Worm (Caenorhabditis elegans) whole organism, L1 larva: Measurements from ENCODE around the gene T10H10.2.
A peak's percentile ranks its signal among the peaks of the same experiment; 100 is the strongest.

Source experiments
- C16A3.4 ChIP-seq: fragments of 150-350 bp; optimal IDR thresholded peaks from 2 replicates; lab custom pipeline; 2014; ENCODE audit warnings: missing biosample characterization, missing genetic modification characterization
- Y116A8C.19 ChIP-seq: sonication (generic microtip); optimal IDR thresholded peaks from 2 replicates; lab custom pipeline; 2016; ENCODE audit warnings: missing compliant biosample characterization, missing genetic modification characterization, borderline replicate concordance
- aha-1 ChIP-seq: fragments of 150-350 bp; optimal IDR thresholded peaks from 2 replicates; lab custom pipeline; 2014; ENCODE audit warnings: missing biosample characterization, missing genetic modification characterization
- blmp-1 ChIP-seq: fragments of 150-350 bp; optimal IDR thresholded peaks from 2 replicates; lab custom pipeline; 2014; ENCODE audit warnings: missing biosample characterization, missing genetic modification characterization
- ceh-63 ChIP-seq: fragments of 200-800 bp; sonication (Bioruptor generic); optimal IDR thresholded peaks from 2 replicates; lab custom pipeline; 2018; ENCODE audit warnings: mild to moderate bottlenecking, missing genetic modification characterization, missing compliant biosample characterization
- ceh-82 ChIP-seq, 3 experiments: fragments of 150-350 bp in 1 of 3; sonication (generic microtip) in 2 of 3; optimal IDR thresholded peaks; 2 replicates each; lab custom pipeline; 2014 to 2017; ENCODE audit warnings: missing biosample characterization in 3 of 3, missing genetic modification characterization in 3 of 3
- ceh-88 ChIP-seq: fragments of 200-800 bp; sonication (Bioruptor generic); IDR thresholded peaks from 2 replicates; pipeline ENCODE4 v1.3.6; 2022; ENCODE audit warnings: missing genetic modification characterization, missing compliant biosample characterization
- efl-1 ChIP-seq, 4 experiments: fragments of 150-350 bp; optimal IDR thresholded peaks in 3 of 4; peaks in 1 of 4; 1 replicate in 1 of 4; 2 replicates in 3 of 4; lab custom pipeline; 2014; ENCODE audit warnings: missing biosample characterization in 2 of 4, missing genetic modification characterization in 2 of 4, missing genetic modification reagents in 2 of 4
- egl-13 ChIP-seq: sonication (generic microtip); optimal IDR thresholded peaks from 2 replicates; lab custom pipeline; 2016; ENCODE audit warnings: missing genotype, missing genetic modification reagents, missing genetic modification characterization, missing compliant biosample characterization
- ets-5 ChIP-seq: fragments of 200-800 bp; sonication (Bioruptor generic); IDR thresholded peaks from 2 replicates; pipeline ENCODE4 v1.3.6; 2022; ENCODE audit warnings: missing genetic modification characterization, missing compliant biosample characterization
- fkh-4 ChIP-seq: sonication (generic microtip); optimal IDR thresholded peaks from 2 replicates; lab custom pipeline; 2016; ENCODE audit warnings: missing compliant biosample characterization, missing genetic modification characterization, borderline replicate concordance
- isw-1 ChIP-seq: fragments of 200-800 bp; sonication (Bioruptor generic); IDR thresholded peaks from 2 replicates; pipeline ENCODE4 v1.3.6; 2022; ENCODE audit warnings: missing genetic modification characterization, missing compliant biosample characterization
- lin-14 ChIP-seq: fragments of 200-800 bp; sonication (Bioruptor generic); optimal IDR thresholded peaks from 2 replicates; lab custom pipeline; 2018; ENCODE audit warnings: mild to moderate bottlenecking, missing genetic modification characterization, moderate library complexity, missing compliant biosample characterization
- lin-15B ChIP-seq: fragments of 150-350 bp; sonication (generic microtip); optimal IDR thresholded peaks from 3 replicates; lab custom pipeline; 2014; ENCODE audit warnings: missing biosample characterization, missing genetic modification characterization
- lin-35 ChIP-seq, 2 experiments: fragments of 150-350 bp; optimal IDR thresholded peaks; 2 replicates each; lab custom pipeline; 2014; ENCODE audit warnings: missing biosample characterization in 2 of 2, missing genetic modification characterization in 2 of 2, missing genetic modification reagents in 2 of 2
- lsy-2 ChIP-seq, 2 experiments: fragments of 150-350 bp; optimal IDR thresholded peaks; 2 replicates each; lab custom pipeline; 2014; ENCODE audit warnings: missing biosample characterization in 2 of 2, missing genetic modification characterization in 2 of 2
- mdl-1 ChIP-seq, 2 experiments: fragments of 150-350 bp; optimal IDR thresholded peaks; 2 replicates each; lab custom pipeline; 2014 to 2017; ENCODE audit warnings: missing biosample characterization in 2 of 2, missing genetic modification characterization in 2 of 2, inconsistent platforms in 1 of 2
- mep-1 ChIP-seq: fragments of 150-350 bp; optimal IDR thresholded peaks from 2 replicates; lab custom pipeline; 2014; ENCODE audit warnings: missing biosample characterization, missing genetic modification characterization
- nhr-19 ChIP-seq: fragments of 200-800 bp; sonication (Bioruptor generic); conservative IDR thresholded peaks from 2 replicates; pipeline ENCODE4 v1.3.6; 2022; ENCODE audit warnings: missing genetic modification characterization, missing compliant biosample characterization
- nhr-237 ChIP-seq: fragments of 150-350 bp; optimal IDR thresholded peaks from 2 replicates; lab custom pipeline; 2014; ENCODE audit warnings: missing biosample characterization, missing genetic modification characterization
- nhr-28 ChIP-seq: fragments of 150-350 bp; optimal IDR thresholded peaks from 2 replicates; lab custom pipeline; 2014; ENCODE audit warnings: missing biosample characterization, missing genetic modification characterization
- nhr-76 ChIP-seq: sonication (generic microtip); optimal IDR thresholded peaks from 2 replicates; lab custom pipeline; 2017; ENCODE audit warnings: missing biosample characterization, missing genetic modification characterization
- nhr-90 ChIP-seq: sonication (generic microtip); optimal IDR thresholded peaks from 2 replicates; lab custom pipeline; 2016; ENCODE audit warnings: mild to moderate bottlenecking, missing genetic modification characterization, missing compliant biosample characterization; ENCODE audit not compliant: poor library complexity
- pag-3 ChIP-seq: sonication (generic microtip); optimal IDR thresholded peaks from 2 replicates; lab custom pipeline; 2017; ENCODE audit warnings: missing genetic modification characterization, mild to moderate bottlenecking, missing compliant biosample characterization, antibody characterized with exemption, borderline replicate concordance; ENCODE audit not compliant: insufficient read depth
- rnt-1 ChIP-seq: sonication (generic microtip); optimal IDR thresholded peaks from 2 replicates; lab custom pipeline; 2016; ENCODE audit warnings: mild to moderate bottlenecking, missing genetic modification characterization, moderate library complexity, missing compliant biosample characterization
- skn-1 ChIP-seq: fragments of 150-350 bp; optimal IDR thresholded peaks from 2 replicates; lab custom pipeline; 2014; ENCODE audit warnings: missing biosample characterization, missing genetic modification characterization
- sptf-1 ChIP-seq: fragments of 150-350 bp; optimal IDR thresholded peaks from 2 replicates; lab custom pipeline; 2014; ENCODE audit warnings: missing biosample characterization, missing genetic modification characterization
- sup-37 ChIP-seq: fragments of 200-800 bp; sonication (Bioruptor generic); optimal IDR thresholded peaks from 2 replicates; lab custom pipeline; 2018; ENCODE audit warnings: mild to moderate bottlenecking, missing genetic modification characterization, missing compliant biosample characterization
- swsn-7 ChIP-seq: sonication (generic microtip); optimal IDR thresholded peaks from 2 replicates; lab custom pipeline; 2016; ENCODE audit warnings: missing genetic modification characterization, missing compliant biosample characterization
- tbx-2 ChIP-seq: sonication (generic microtip); optimal IDR thresholded peaks from 2 replicates; lab custom pipeline; 2016; ENCODE audit warnings: missing genetic modification characterization, missing compliant biosample characterization
- unc-130 ChIP-seq: fragments of 150-350 bp; optimal IDR thresholded peaks from 2 replicates; lab custom pipeline; 2017; ENCODE audit warnings: missing biosample characterization, missing genetic modification characterization, inconsistent platforms
- unc-30 ChIP-seq: sonication (generic microtip); optimal IDR thresholded peaks from 2 replicates; lab custom pipeline; 2017; ENCODE audit warnings: missing biosample characterization, missing genetic modification characterization
- unc-86 ChIP-seq: sonication (generic microtip); optimal IDR thresholded peaks from 2 replicates; lab custom pipeline; 2016; ENCODE audit warnings: missing genetic modification characterization, missing compliant biosample characterization
- unc-98 ChIP-seq: fragments of 200-800 bp; sonication (Bioruptor generic); IDR thresholded peaks from 2 replicates; pipeline ENCODE4 v1.3.6; 2022; ENCODE audit warnings: missing genetic modification characterization, missing compliant biosample characterization
- zip-4 ChIP-seq: fragments of 200-800 bp; sonication (Bioruptor generic); optimal IDR thresholded peaks from 2 replicates; lab custom pipeline; 2018; ENCODE audit warnings: mild to moderate bottlenecking, missing genetic modification characterization, moderate library complexity, missing compliant biosample characterization
- ztf-11 ChIP-seq, 2 experiments: sonication (generic microtip); optimal IDR thresholded peaks; 2 replicates each; lab custom pipeline; 2016 to 2017; ENCODE audit warnings: missing genetic modification characterization in 2 of 2, missing biosample characterization in 1 of 2, missing compliant biosample characterization in 1 of 2
- ztf-4 ChIP-seq: fragments of 150-350 bp; optimal IDR thresholded peaks from 2 replicates; lab custom pipeline; 2014; ENCODE audit warnings: missing biosample characterization, missing genetic modification characterization

Gene T10H10.2

ce11 chrX:2294198-2294800 is at the start of gene T10H10.2:
Gene T10H10.2 (plus strand): TSS chrX:2294750.
- TF ChIP-seq blmp-1 (tag; lab: Kevin White, UChicago): peak; percentile 51
- TF ChIP-seq ztf-4 (tag; lab: Kevin White, UChicago): no peak

- TF ChIP-seq nhr-90 (tag; lab: Kevin White, UChicago) (no peak), mdl-1 (tag; optimal IDR thresholded peaks at IDR 0.05; lab: Kevin White, UChicago) (no peak), Y116A8C.19 (tag; lab: Kevin White, UChicago) (no peak), egl-13 (tag; lab: Kevin White, UChicago) (no peak), fkh-4 (tag; lab: Kevin White, UChicago) (no peak), unc-86 (no peak), pag-3 (no peak), nhr-237 (tag; lab: Kevin White, UChicago) (no peak), ceh-88 (GFP tag; lab: Robert Waterston, UW) (no peak), unc-130 (tag; lab: Kevin White, UChicago) (no peak), ets-5 (no peak), tbx-2 (tag; lab: Kevin White, UChicago) (no peak), aha-1 (tag; lab: Kevin White, UChicago) (no peak), mep-1 (no peak), ceh-63 (GFP tag; lab: Kevin White, UChicago) (no peak), unc-30 (tag; lab: Kevin White, UChicago) (no peak), isw-1 (GFP tag; lab: Robert Waterston, UW) (no peak), C16A3.4 (tag; lab: Kevin White, UChicago) (no peak)
Observed at ce11 chrX:2246908-2247307, 47.6 kb upstream of the T10H10.2 start, which contains the start of gene AH9.1. Gene AH9.1 (minus strand): TSS chrX:2247008.

- TF ChIP-seq nhr-76 (tag; lab: Kevin White, UChicago) (no peak), swsn-7 (no peak), lin-15B (tag; lab: Kevin White, UChicago) (no peak), sup-37 (GFP tag; lab: Kevin White, UChicago) (no peak), unc-98 (GFP tag; lab: Robert Waterston, UW) (no peak), lsy-2 (tag; optimal IDR thresholded peaks at IDR 0.05; lab: Kevin White, UChicago) (no peak), efl-1 (optimal IDR thresholded peaks at IDR 0.05; lab: Kevin White, UChicago) (no peak), efl-1 (GFP tag; optimal IDR thresholded peaks at IDR 0.05 in 1 of 2; lab: Kevin White, UChicago) (no peak), lin-35 (GFP tag; optimal IDR thresholded peaks at IDR 0.05; lab: Kevin White, UChicago) (no peak), rnt-1 (tag; lab: Kevin White, UChicago) (no peak), ztf-4 (tag; lab: Kevin White, UChicago) (no peak), ceh-82 (tag; optimal IDR thresholded peaks at IDR 0.05; lab: Kevin White, UChicago) (no peak), ztf-11 (tag; optimal IDR thresholded peaks at IDR 0.05; lab: Kevin White, UChicago) (no peak), nhr-19 (GFP tag; lab: Robert Waterston, UW) (no peak), zip-4 (GFP tag; lab: Kevin White, UChicago) (no peak)
Observed at ce11 chrX:2258001-2258400, 36.5 kb upstream of the T10H10.2 start, which contains the start of gene crn-4. Gene crn-4 (minus strand): TSS chrX:2258101.

DNA sequence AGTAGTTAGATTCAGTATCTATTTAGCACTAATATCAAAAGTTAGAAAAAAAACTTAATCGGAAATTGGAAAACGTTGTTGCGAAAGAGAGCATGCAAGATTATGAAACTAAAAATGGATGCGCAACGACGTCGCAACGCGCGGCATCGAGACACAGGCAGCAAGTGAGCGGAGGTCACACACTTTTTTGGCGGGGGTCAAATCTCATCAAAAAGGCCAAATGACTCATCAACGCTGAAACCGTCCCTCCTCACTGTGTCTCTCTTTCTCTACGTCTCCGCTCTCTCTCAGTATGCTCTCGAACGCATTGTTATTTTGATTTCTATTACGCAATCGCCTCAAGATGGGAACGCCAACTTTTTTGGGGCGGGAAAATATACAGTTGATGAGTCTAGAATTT is 36.1 kb upstream of the T10H10.2 start:
- TF ChIP-seq skn-1 (tag; lab: Kevin White, UChicago): peak; percentile 88
- peak in 1 of 3 experiments; percentile 26 for TF ChIP-seq ceh-82 (tag; optimal IDR thresholded peaks at IDR 0.05; lab: Kevin White, UChicago)
- TF ChIP-seq nhr-28 (tag; lab: Kevin White, UChicago): no peak
- TF ChIP-seq lin-14: peak; percentile 10
- TF ChIP-seq sptf-1 (tag; lab: Kevin White, UChicago): no peak
